Fruit fly (Drosophila melanogaster) whole organism, pupa: ENCODE measurements around the gene Jon66Cii.

ENCODE experiments used
- CG10348 ChIP-seq: fragments of 200-800 bp; sonication (Bioruptor generic); IDR thresholded peaks from 2 replicates; pipeline ENCODE4 v1.3.6; 2022; ENCODE audit warnings: missing biosample characterization, missing genetic modification characterization
- CG12605 ChIP-seq: fragments of 200-800 bp; sonication (Bioruptor generic); IDR thresholded peaks from 2 replicates; pipeline ENCODE4 v1.3.6; 2022; ENCODE audit warnings: missing biosample characterization, missing genetic modification characterization
- CG13204 ChIP-seq: fragments of 200-800 bp; sonication (Bioruptor generic); optimal IDR thresholded peaks from 2 replicates; lab custom pipeline; 2018; ENCODE audit warnings: missing biosample characterization, mild to moderate bottlenecking, missing genetic modification characterization, moderate library complexity
- CG14655 ChIP-seq: fragments of 200-800 bp; sonication (Bioruptor generic); optimal IDR thresholded peaks from 3 replicates; lab custom pipeline; 2017; ENCODE audit warnings: mild to moderate bottlenecking, missing biosample characterization, missing genetic modification reagents, missing genetic modification characterization
- CG15710 ChIP-seq: fragments of 200-800 bp; sonication (Bioruptor generic); optimal IDR thresholded peaks from 2 replicates; lab custom pipeline; 2018; ENCODE audit warnings: missing biosample characterization, mild to moderate bottlenecking, missing genetic modification characterization, moderate library complexity
- CG17806 ChIP-seq: fragments of 200-800 bp; sonication (Bioruptor generic); optimal IDR thresholded peaks from 2 replicates; lab custom pipeline; 2018; ENCODE audit warnings: missing biosample characterization, mild to moderate bottlenecking, missing genetic modification characterization, moderate library complexity
- CG32121 ChIP-seq: fragments of 200-800 bp; sonication (Bioruptor generic); IDR thresholded peaks from 2 replicates; pipeline ENCODE4 v1.3.6; 2022; ENCODE audit warnings: missing biosample characterization, missing genetic modification characterization
- CG34367 ChIP-seq: fragments of 200-800 bp; sonication (Bioruptor generic); optimal IDR thresholded peaks from 2 replicates; lab custom pipeline; 2018; ENCODE audit warnings: missing biosample characterization, mild to moderate bottlenecking, missing genetic modification characterization
- CG4496 ChIP-seq: fragments of 200-800 bp; sonication (Bioruptor generic); IDR thresholded peaks from 3 replicates; pipeline ENCODE4 v1.3.6; 2022; ENCODE audit warnings: missing biosample characterization, missing genetic modification characterization
- CG8159 ChIP-seq: fragments of 200-800 bp; sonication (Bioruptor generic); optimal IDR thresholded peaks from 3 replicates; lab custom pipeline; 2018; ENCODE audit warnings: missing biosample characterization, mild to moderate bottlenecking, missing genetic modification characterization, moderate library complexity
- CG8301 ChIP-seq: fragments of 200-800 bp; sonication (Bioruptor generic); optimal IDR thresholded peaks from 2 replicates; lab custom pipeline; 2018; ENCODE audit warnings: missing biosample characterization, mild to moderate bottlenecking, missing genetic modification characterization
- CG9948 ChIP-seq: fragments of 200-800 bp; sonication (Bioruptor generic); optimal IDR thresholded peaks from 2 replicates; lab custom pipeline; 2018; ENCODE audit warnings: missing biosample characterization, mild to moderate bottlenecking, missing genetic modification characterization, moderate library complexity
- D1 ChIP-seq: fragments of 200-800 bp; sonication (Bioruptor generic); optimal IDR thresholded peaks from 2 replicates; lab custom pipeline; 2018; ENCODE audit warnings: missing biosample characterization, mild to moderate bottlenecking, missing genetic modification characterization, moderate library complexity
- EcR ChIP-seq: fragments of 200-800 bp; sonication (Bioruptor generic); optimal IDR thresholded peaks from 3 replicates; lab custom pipeline; 2019; ENCODE audit warnings: missing biosample characterization, missing genetic modification characterization, mild to moderate bottlenecking, moderate library complexity, missing genetic modification reagents
- Ets98B ChIP-seq: fragments of 200-800 bp; sonication (Bioruptor generic); IDR thresholded peaks from 2 replicates; pipeline ENCODE4 v1.3.6; 2022; ENCODE audit warnings: missing biosample characterization, missing genetic modification characterization
- Pif1A ChIP-seq: fragments of 200-800 bp; sonication (Bioruptor generic); optimal IDR thresholded peaks from 3 replicates; lab custom pipeline; 2016; ENCODE audit warnings: missing biosample characterization, missing genetic modification characterization
- Pif1B ChIP-seq: fragments of 200-800 bp; sonication (Bioruptor generic); optimal IDR thresholded peaks from 3 replicates; lab custom pipeline; 2016; ENCODE audit warnings: missing biosample characterization, missing genetic modification characterization
- Snoo ChIP-seq: fragments of 200-800 bp; sonication (Bioruptor generic); optimal IDR thresholded peaks from 3 replicates; lab custom pipeline; 2017; ENCODE audit warnings: missing biosample characterization, mild to moderate bottlenecking, missing genetic modification characterization, inconsistent platforms
- fd96Ca ChIP-seq: fragments of 200-800 bp; sonication (Bioruptor generic); IDR thresholded peaks from 3 replicates; pipeline ENCODE4 v1.3.6; 2022; ENCODE audit warnings: missing biosample characterization, missing genetic modification characterization
- gl ChIP-seq: fragments of 200-800 bp; sonication (Bioruptor generic); optimal IDR thresholded peaks from 2 replicates; lab custom pipeline; 2018; ENCODE audit warnings: missing biosample characterization, mild to moderate bottlenecking, missing genetic modification characterization
- rn ChIP-seq: fragments of 200-800 bp; sonication (Bioruptor generic); IDR thresholded peaks from 2 replicates; pipeline ENCODE4 v1.3.6; 2022; ENCODE audit warnings: missing biosample characterization, missing genetic modification characterization

Gene Jon66Cii

DNA sequence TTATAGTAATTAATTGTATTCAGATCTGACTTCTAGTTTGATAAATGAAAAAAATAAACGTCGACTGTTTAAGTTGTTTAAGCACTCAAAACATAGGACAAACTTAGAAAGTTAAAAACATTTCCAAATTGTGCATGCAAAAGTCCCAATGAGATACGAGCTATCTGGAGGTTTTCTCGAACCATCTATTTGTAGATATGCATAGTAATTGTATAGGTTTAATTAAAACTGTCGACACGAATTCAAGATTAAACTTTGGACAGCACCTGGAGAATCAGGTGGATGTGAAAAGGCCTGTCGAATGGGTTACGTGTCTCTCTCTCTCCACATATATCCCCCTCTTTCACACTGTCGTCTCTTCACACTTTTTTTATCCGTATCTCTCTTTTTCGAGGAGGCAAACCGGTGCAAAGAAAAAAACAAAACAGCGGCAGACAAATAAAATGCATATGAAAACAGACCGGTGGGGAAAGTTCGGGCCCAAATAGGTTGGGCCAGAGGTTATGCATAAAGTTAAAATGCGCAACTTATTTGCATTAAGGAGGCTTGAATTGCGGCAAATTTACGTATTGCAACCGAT, 33.3 kb downstream of the Jon66Cii start:
- TF ChIP-seq CG8301 (tag; lab: Kevin White, UChicago) (peak; percentile 53), Ets98B (GFP tag; lab: Robert Waterston, UW) (peak; percentile 26; the same call in 1 of the 2 replicates), CG10348 (GFP tag; lab: Robert Waterston, UW) (no peak), Snoo (no peak), fd96Ca (GFP tag; lab: Robert Waterston, UW) (peak; percentile 45; the same call in 1 of the 3 replicates), Pif1B (GFP tag; lab: Kevin White, UChicago) (no peak), D1 (no peak), CG14655 (peak; percentile 56), gl (peak; percentile 84), rn (GFP tag; lab: Robert Waterston, UW) (0 out of 2 replicates have a peak, but pooled peaks have one; percentile 26), CG9948 (peak; percentile 36), CG12605 (peak; percentile 81), CG32121 (GFP tag; lab: Robert Waterston, UW) (0 out of 2 replicates have a peak, but pooled peaks have one; percentile 10), EcR (GFP tag; lab: Kevin White, UChicago) (no peak), CG8159 (tag; lab: Kevin White, UChicago) (peak; percentile 52), CG15710 (tag; lab: Kevin White, UChicago) (peak; percentile 55), CG13204 (GFP tag; lab: Kevin White, UChicago) (peak; percentile 61), CG17806 (tag; lab: Kevin White, UChicago) (peak; percentile 41), CG4496 (GFP tag; lab: Robert Waterston, UW) (peak; percentile 50; the same call in 1 of the 3 replicates), Pif1A (peak; percentile 3), CG34367 (tag; lab: Kevin White, UChicago) (peak; percentile 63)
- TF ChIP-seq, all 21 proteins: peak for 16

- no peak for TF ChIP-seq Pif1A
- TF ChIP-seq CG12605, result peak; percentile 49; the same call in 1 of the 2 replicates
- TF ChIP-seq CG17806 (tag; lab: Kevin White, UChicago), result no peak
- TF ChIP-seq rn (GFP tag; lab: Robert Waterston, UW), result no peak
- no peak for TF ChIP-seq CG9948
Observed at dm6 chr3L:8358776-8359455, 34.5 kb downstream of the Jon66Cii start.

DNA sequence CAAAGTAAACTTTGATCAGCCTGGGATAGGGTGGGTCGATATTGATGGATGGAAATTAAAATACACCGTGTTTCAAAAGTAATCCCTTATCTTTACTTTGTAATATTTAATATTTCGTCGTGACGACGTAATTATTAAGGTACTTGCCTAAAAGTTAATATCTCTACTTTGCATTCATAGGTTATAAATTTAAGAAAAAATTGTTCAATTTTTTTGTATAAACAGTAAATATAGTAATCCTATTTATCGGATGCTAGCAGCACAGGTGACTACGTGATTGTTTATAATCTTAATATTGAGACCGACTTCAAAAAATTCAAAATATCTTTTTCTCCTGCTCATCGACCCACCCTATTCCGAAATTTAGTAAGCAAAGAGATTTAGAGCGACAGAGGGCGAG, 35.3 kb downstream of the Jon66Cii start:
- TF ChIP-seq Snoo, result peak; percentile 55
- peak; percentile 73 for TF ChIP-seq CG8159 (tag; lab: Kevin White, UChicago)
- peak; percentile 43 for TF ChIP-seq CG34367 (tag; lab: Kevin White, UChicago)
- TF ChIP-seq CG17806 (tag; lab: Kevin White, UChicago), result peak; percentile 53
- no peak for TF ChIP-seq Pif1B (GFP tag; lab: Kevin White, UChicago)

dm6 chr3L:8356196-8356595, 37.3 kb downstream of the Jon66Cii start, which contains the start of gene Culd:
Culd (minus strand) TSS chr3L:8356296.
- TF ChIP-seq CG34367 (tag; lab: Kevin White, UChicago) (no peak), CG8159 (tag; lab: Kevin White, UChicago) (no peak), CG15710 (tag; lab: Kevin White, UChicago) (no peak), EcR (GFP tag; lab: Kevin White, UChicago) (no peak), Ets98B (GFP tag; lab: Robert Waterston, UW) (no peak), rn (GFP tag; lab: Robert Waterston, UW) (no peak)

- no peak for TF ChIP-seq EcR (GFP tag; lab: Kevin White, UChicago)
- TF ChIP-seq CG34367 (tag; lab: Kevin White, UChicago), result no peak
- no peak for TF ChIP-seq CG8159 (tag; lab: Kevin White, UChicago)
- TF ChIP-seq CG4496 (GFP tag; lab: Robert Waterston, UW), result no peak
- TF ChIP-seq Pif1A, result no peak
- no peak for TF ChIP-seq CG10348 (GFP tag; lab: Robert Waterston, UW)
- no peak for TF ChIP-seq Pif1B (GFP tag; lab: Kevin White, UChicago)
- no peak for TF ChIP-seq Ets98B (GFP tag; lab: Robert Waterston, UW)
- TF ChIP-seq CG14655, result no peak
- TF ChIP-seq CG12605, result no peak
Observed at dm6 chr3L:8347346-8347745, 46.1 kb downstream of the Jon66Cii start.

- 0 out of 2 replicates have a peak, but pooled peaks have one; percentile 11 for TF ChIP-seq rn (GFP tag; lab: Robert Waterston, UW)
- TF ChIP-seq CG9948, result peak; percentile 64
- TF ChIP-seq fd96Ca (GFP tag; lab: Robert Waterston, UW), result no peak; the same call in 1 of the 3 replicates
- no peak for TF ChIP-seq CG14655
- no peak for TF ChIP-seq Pif1A
- TF ChIP-seq CG8301 (tag; lab: Kevin White, UChicago), result no peak
- TF ChIP-seq CG32121 (GFP tag; lab: Robert Waterston, UW), result no peak
- no peak for TF ChIP-seq CG12605
- TF ChIP-seq CG15710 (tag; lab: Kevin White, UChicago), result peak; percentile 80
- no peak for TF ChIP-seq CG10348 (GFP tag; lab: Robert Waterston, UW)
- TF ChIP-seq CG13204 (GFP tag; lab: Kevin White, UChicago), result no peak
- peak; percentile 56 for TF ChIP-seq CG34367 (tag; lab: Kevin White, UChicago)
- no peak for TF ChIP-seq gl
- TF ChIP-seq Snoo, result peak; percentile 76
- peak; percentile 80 for TF ChIP-seq CG8159 (tag; lab: Kevin White, UChicago)
- peak; percentile 85 for TF ChIP-seq EcR (GFP tag; lab: Kevin White, UChicago)
- TF ChIP-seq D1, result no peak
- peak; percentile 63 for TF ChIP-seq CG17806 (tag; lab: Kevin White, UChicago)
- peak; percentile 49 for TF ChIP-seq Ets98B (GFP tag; lab: Robert Waterston, UW)
- TF ChIP-seq CG4496 (GFP tag; lab: Robert Waterston, UW), result peak; percentile 52; the same call in 1 of the 3 replicates
- no peak for TF ChIP-seq Pif1B (GFP tag; lab: Kevin White, UChicago)
Observed at dm6 chr3L:8346100-8346980, 47.1 kb downstream of the Jon66Cii start, which contains the start of the genes CG7182 and GAPcenA. CG7182 (minus strand) TSS chr3L:8346382. GAPcenA (plus strand) TSS chr3L:8346561.
